Worm (Caenorhabditis elegans): Measurements from ENCODE around the gene C32D5.10.
A peak's percentile ranks its signal among the peaks of the same experiment; 100 is the strongest.

The C32D5.10 gene

ce11 chrII:6383183-6383695, 31.5 kb upstream of the C32D5.10 start, which contains the start of gene F58F12.1 (continued):
- no peak for TF ChIP-seq che-1 (tag; optimal IDR thresholded peaks at IDR 0.05)
- TF ChIP-seq sox-4 (tag; optimal IDR thresholded peaks at IDR 0.05): no peak
- no peak for TF ChIP-seq eyg-1 (tag; optimal IDR thresholded peaks at IDR 0.05)
- peak; percentile 35 for TF ChIP-seq fkh-6 (tag; optimal IDR thresholded peaks at IDR 0.05)
- no peak for TF ChIP-seq mec-3 (tag; optimal IDR thresholded peaks at IDR 0.05; ENCODE audit: borderline replicate concordance)
- TF ChIP-seq ceh-22 (tag; optimal IDR thresholded peaks at IDR 0.05): no peak
- no peak for TF ChIP-seq ceh-24 (tag; optimal IDR thresholded peaks at IDR 0.05)
- TF ChIP-seq dve-1 (tag; optimal IDR thresholded peaks at IDR 0.05): no peak
- no peak for TF ChIP-seq hlh-30 (tag; optimal IDR thresholded peaks at IDR 0.05; ENCODE audit: insufficient read depth)
- peak; percentile 56 for TF ChIP-seq ref-2 (tag; optimal IDR thresholded peaks at IDR 0.05)
- no peak for TF ChIP-seq Y22D7AL.16 (tag; optimal IDR thresholded peaks at IDR 0.05)
- TF ChIP-seq ets-4 (tag; optimal IDR thresholded peaks at IDR 0.05): peak; percentile 82
- TF ChIP-seq pat-9 (tag; optimal IDR thresholded peaks at IDR 0.05): no peak
- TF ChIP-seq gmeb-2 (tag; optimal IDR thresholded peaks at IDR 0.05): peak; percentile 12
- TF ChIP-seq pag-3 (tag; optimal IDR thresholded peaks at IDR 0.05; ENCODE audit: borderline replicate concordance): no peak
- TF ChIP-seq dmd-4 (tag; optimal IDR thresholded peaks at IDR 0.05; ENCODE audit: borderline replicate concordance): peak; percentile 28
- no peak for TF ChIP-seq hlh-15 (tag; optimal IDR thresholded peaks at IDR 0.05)
- TF ChIP-seq pax-1 (tag; optimal IDR thresholded peaks at IDR 0.05): no peak
- peak; percentile 19 for TF ChIP-seq ceh-18 (tag; optimal IDR thresholded peaks at IDR 0.05)
- TF ChIP-seq ceh-14 (tag; optimal IDR thresholded peaks at IDR 0.05): peak; percentile 61
- TF ChIP-seq pros-1 (tag; optimal IDR thresholded peaks at IDR 0.05): no peak
- TF ChIP-seq nfya-1 (tag; optimal IDR thresholded peaks at IDR 0.05): peak; percentile 26

- no peak for TF ChIP-seq sox-2 (GFP tag; IDR thresholded peaks at IDR 0.05)
- TF ChIP-seq ceh-45 (GFP tag; IDR thresholded peaks at IDR 0.05): no peak
- TF ChIP-seq nhr-232 (tag; optimal IDR thresholded peaks at IDR 0.05): no peak
- no peak for TF ChIP-seq zip-5 (tag; optimal IDR thresholded peaks at IDR 0.05)
- TF ChIP-seq pqm-1 (tag; optimal IDR thresholded peaks at IDR 0.05): no peak
- TF ChIP-seq ceh-19 (GFP tag; optimal IDR thresholded peaks at IDR 0.05): no peak
- TF ChIP-seq C38D4.7 (GFP tag; optimal IDR thresholded peaks at IDR 0.05): no peak
- TF ChIP-seq ceh-31 (tag; optimal IDR thresholded peaks at IDR 0.05): no peak
- TF ChIP-seq fkh-6 (tag; optimal IDR thresholded peaks at IDR 0.05): no peak
- TF ChIP-seq rnt-1 (tag; optimal IDR thresholded peaks at IDR 0.05): no peak
- TF ChIP-seq sdc-2 (tag; optimal IDR thresholded peaks at IDR 0.05): no peak
Observed at ce11 chrII:6380866-6381265, 29.1 kb upstream of the C32D5.10 start, which contains the start of gene F58F12.12. F58F12.12 (plus strand) TSS chrII:6381166.

- TF ChIP-seq pros-1 (tag; optimal IDR thresholded peaks at IDR 0.05) (no peak), ref-2 (tag; optimal IDR thresholded peaks at IDR 0.05) (no peak), hlh-8 (tag; optimal IDR thresholded peaks at IDR 0.05) (no peak), ama-1 (optimal IDR thresholded peaks at IDR 0.05) (no peak), sox-4 (tag; optimal IDR thresholded peaks at IDR 0.05) (no peak), hlh-13 (GFP tag; optimal IDR thresholded peaks at IDR 0.05) (no peak), ceh-48 (tag; optimal IDR thresholded peaks at IDR 0.05) (no peak), hlh-30 (tag; optimal IDR thresholded peaks at IDR 0.05; ENCODE audit: insufficient read depth) (no peak), unc-55 (GFP tag; optimal IDR thresholded peaks at IDR 0.05) (no peak), ceh-45 (GFP tag; IDR thresholded peaks at IDR 0.05) (no peak), madf-2 (tag; optimal IDR thresholded peaks at IDR 0.05) (no peak), T23F11.4 (GFP tag; optimal IDR thresholded peaks at IDR 0.05) (no peak), eyg-1 (tag; optimal IDR thresholded peaks at IDR 0.05) (no peak), ahr-1 (tag; optimal IDR thresholded peaks at IDR 0.05) (no peak), dmd-4 (tag; optimal IDR thresholded peaks at IDR 0.05; ENCODE audit: borderline replicate concordance) (no peak), ets-4 (tag; optimal IDR thresholded peaks at IDR 0.05) (no peak), ttx-3 (tag; optimal IDR thresholded peaks at IDR 0.05) (no peak), nhr-11 (tag; optimal IDR thresholded peaks at IDR 0.05) (no peak)
Observed at ce11 chrII:6379038-6379563, 27.3 kb upstream of the C32D5.10 start.

All from whole organism, late embryonic.